Worm (Caenorhabditis elegans): ENCODE data around the gene F44A6.5.

Gene F44A6.5

ce11 chrX:10232395-10232794 is 13.7 kb upstream of the F44A6.5 start:
- no peak for TF ChIP-seq ref-1 (GFP tag; conservative IDR thresholded peaks at IDR 0.05)
- TF ChIP-seq med-1 (GFP tag; optimal IDR thresholded peaks at IDR 0.05; ENCODE audit: insufficient read depth): no peak
- TF ChIP-seq T22C8.4 (GFP tag; IDR thresholded peaks at IDR 0.05): no peak
- no peak for TF ChIP-seq ztf-23 (GFP tag; IDR thresholded peaks at IDR 0.05)
- no peak for TF ChIP-seq klf-2 (GFP tag; conservative IDR thresholded peaks at IDR 0.05)
- no peak for TF ChIP-seq flt-1 (GFP tag; IDR thresholded peaks at IDR 0.05)
- TF ChIP-seq cog-1 (tag; optimal IDR thresholded peaks at IDR 0.05): no peak
- TF ChIP-seq tab-1 (GFP tag; IDR thresholded peaks at IDR 0.05): no peak
- TF ChIP-seq ztf-29 (GFP tag; IDR thresholded peaks at IDR 0.05): no peak

- no peak for TF ChIP-seq tab-1 (GFP tag; IDR thresholded peaks at IDR 0.05)
- no peak for TF ChIP-seq klf-2 (GFP tag; conservative IDR thresholded peaks at IDR 0.05)
- no peak for TF ChIP-seq ztf-23 (GFP tag; IDR thresholded peaks at IDR 0.05)
- no peak for TF ChIP-seq T22C8.4 (GFP tag; IDR thresholded peaks at IDR 0.05)
- TF ChIP-seq med-1 (GFP tag; optimal IDR thresholded peaks at IDR 0.05; ENCODE audit: insufficient read depth): no peak
- TF ChIP-seq ref-1 (GFP tag; conservative IDR thresholded peaks at IDR 0.05): no peak
- no peak for TF ChIP-seq ztf-29 (GFP tag; IDR thresholded peaks at IDR 0.05)
- no peak for TF ChIP-seq flt-1 (GFP tag; IDR thresholded peaks at IDR 0.05)
- TF ChIP-seq cog-1 (tag; optimal IDR thresholded peaks at IDR 0.05): no peak
Observed at ce11 chrX:10230872-10231271, 12.1 kb upstream of the F44A6.5 start.

- TF ChIP-seq flt-1 (GFP tag; IDR thresholded peaks at IDR 0.05) (no peak), klf-2 (GFP tag; conservative IDR thresholded peaks at IDR 0.05) (no peak), cog-1 (tag; optimal IDR thresholded peaks at IDR 0.05) (no peak), T22C8.4 (GFP tag; IDR thresholded peaks at IDR 0.05) (no peak), tab-1 (GFP tag; IDR thresholded peaks at IDR 0.05) (no peak), ztf-23 (GFP tag; IDR thresholded peaks at IDR 0.05) (no peak), ztf-29 (GFP tag; IDR thresholded peaks at IDR 0.05) (no peak), ref-1 (GFP tag; conservative IDR thresholded peaks at IDR 0.05) (no peak), med-1 (GFP tag; optimal IDR thresholded peaks at IDR 0.05; ENCODE audit: insufficient read depth) (no peak)
Observed at ce11 chrX:10228094-10228746, 9.5 kb upstream of the F44A6.5 start, which contains the start of gene C14H10.3. C14H10.3 (minus strand) TSS chrX:10228137.

- TF ChIP-seq ztf-29 (GFP tag; IDR thresholded peaks at IDR 0.05) (no peak), flt-1 (GFP tag; IDR thresholded peaks at IDR 0.05) (no peak), klf-2 (GFP tag; conservative IDR thresholded peaks at IDR 0.05) (no peak), ztf-23 (GFP tag; IDR thresholded peaks at IDR 0.05) (no peak), cog-1 (tag; optimal IDR thresholded peaks at IDR 0.05) (no peak), ref-1 (GFP tag; conservative IDR thresholded peaks at IDR 0.05) (no peak), T22C8.4 (GFP tag; IDR thresholded peaks at IDR 0.05) (no peak), tab-1 (GFP tag; IDR thresholded peaks at IDR 0.05) (no peak), med-1 (GFP tag; optimal IDR thresholded peaks at IDR 0.05; ENCODE audit: insufficient read depth) (no peak)
Observed at ce11 chrX:10227217-10227616, 8.5 kb upstream of the F44A6.5 start.

- no peak for TF ChIP-seq ztf-23 (GFP tag; IDR thresholded peaks at IDR 0.05)
- TF ChIP-seq T22C8.4 (GFP tag; IDR thresholded peaks at IDR 0.05): no peak
- no peak for TF ChIP-seq med-1 (GFP tag; optimal IDR thresholded peaks at IDR 0.05; ENCODE audit: insufficient read depth)
- no peak for TF ChIP-seq ref-1 (GFP tag; conservative IDR thresholded peaks at IDR 0.05)
- no peak for TF ChIP-seq ztf-29 (GFP tag; IDR thresholded peaks at IDR 0.05)
- no peak for TF ChIP-seq flt-1 (GFP tag; IDR thresholded peaks at IDR 0.05)
- TF ChIP-seq klf-2 (GFP tag; conservative IDR thresholded peaks at IDR 0.05): no peak
- no peak for TF ChIP-seq cog-1 (tag; optimal IDR thresholded peaks at IDR 0.05)
- TF ChIP-seq tab-1 (GFP tag; IDR thresholded peaks at IDR 0.05): no peak
Observed at ce11 chrX:10225845-10226244, 7.1 kb upstream of the F44A6.5 start.

- TF ChIP-seq tab-1 (GFP tag; IDR thresholded peaks at IDR 0.05): no peak
- TF ChIP-seq cog-1 (tag; optimal IDR thresholded peaks at IDR 0.05): no peak
- no peak for TF ChIP-seq ref-1 (GFP tag; conservative IDR thresholded peaks at IDR 0.05)
- no peak for TF ChIP-seq med-1 (GFP tag; optimal IDR thresholded peaks at IDR 0.05; ENCODE audit: insufficient read depth)
- TF ChIP-seq ztf-29 (GFP tag; IDR thresholded peaks at IDR 0.05): no peak
- TF ChIP-seq klf-2 (GFP tag; conservative IDR thresholded peaks at IDR 0.05): no peak
- TF ChIP-seq T22C8.4 (GFP tag; IDR thresholded peaks at IDR 0.05): no peak
- TF ChIP-seq flt-1 (GFP tag; IDR thresholded peaks at IDR 0.05): no peak
- no peak for TF ChIP-seq ztf-23 (GFP tag; IDR thresholded peaks at IDR 0.05)
Observed at ce11 chrX:10219184-10219705, 516 bp upstream of the F44A6.5 start.

- TF ChIP-seq ref-1 (GFP tag; conservative IDR thresholded peaks at IDR 0.05): no peak
- no peak for TF ChIP-seq ztf-29 (GFP tag; IDR thresholded peaks at IDR 0.05)
- TF ChIP-seq ztf-23 (GFP tag; IDR thresholded peaks at IDR 0.05): no peak
- TF ChIP-seq tab-1 (GFP tag; IDR thresholded peaks at IDR 0.05): no peak
- no peak for TF ChIP-seq flt-1 (GFP tag; IDR thresholded peaks at IDR 0.05)
- no peak for TF ChIP-seq T22C8.4 (GFP tag; IDR thresholded peaks at IDR 0.05)
- no peak for TF ChIP-seq klf-2 (GFP tag; conservative IDR thresholded peaks at IDR 0.05)
- TF ChIP-seq med-1 (GFP tag; optimal IDR thresholded peaks at IDR 0.05; ENCODE audit: insufficient read depth): no peak
- no peak for TF ChIP-seq cog-1 (tag; optimal IDR thresholded peaks at IDR 0.05)
Observed at ce11 chrX:10216857-10217256, 1.9 kb downstream of the F44A6.5 start.

- TF ChIP-seq ztf-29 (GFP tag; IDR thresholded peaks at IDR 0.05): no peak
- TF ChIP-seq flt-1 (GFP tag; IDR thresholded peaks at IDR 0.05): no peak
- no peak for TF ChIP-seq ref-1 (GFP tag; conservative IDR thresholded peaks at IDR 0.05)
- no peak for TF ChIP-seq T22C8.4 (GFP tag; IDR thresholded peaks at IDR 0.05)
- no peak for TF ChIP-seq med-1 (GFP tag; optimal IDR thresholded peaks at IDR 0.05; ENCODE audit: insufficient read depth)
- TF ChIP-seq tab-1 (GFP tag; IDR thresholded peaks at IDR 0.05): no peak
- no peak for TF ChIP-seq ztf-23 (GFP tag; IDR thresholded peaks at IDR 0.05)
- no peak for TF ChIP-seq klf-2 (GFP tag; conservative IDR thresholded peaks at IDR 0.05)
- TF ChIP-seq cog-1 (tag; optimal IDR thresholded peaks at IDR 0.05): no peak
Observed at ce11 chrX:10216344-10216743, 2.4 kb downstream of the F44A6.5 start.

- no peak for TF ChIP-seq cog-1 (tag; optimal IDR thresholded peaks at IDR 0.05)
- no peak for TF ChIP-seq med-1 (GFP tag; optimal IDR thresholded peaks at IDR 0.05; ENCODE audit: insufficient read depth)
- TF ChIP-seq T22C8.4 (GFP tag; IDR thresholded peaks at IDR 0.05): 0 out of 2 replicates have a peak, but pooled peaks have one; percentile 37
Observed at ce11 chrX:10215429-10215828, 3.3 kb downstream of the F44A6.5 start, which contains the start of gene F44A6.4. F44A6.4 (minus strand) TSS chrX:10215495.

Data from whole organism, midembryonic.